Fruit fly (Drosophila melanogaster) whole organism, adult: ENCODE measurements around the gene Rrp45.

Experiments
- CG11617 ChIP-seq: fragments of 200-800 bp; sonication (Bioruptor generic); optimal IDR thresholded peaks from 2 replicates; lab custom pipeline; 2017; ENCODE audit warnings: mild to moderate bottlenecking, missing biosample characterization, missing genetic modification reagents, missing genetic modification characterization
- CG14711 ChIP-seq: fragments of 200-800 bp; sonication (Bioruptor generic); optimal IDR thresholded peaks from 2 replicates; lab custom pipeline; 2018; ENCODE audit warnings: missing biosample characterization, mild to moderate bottlenecking, missing genetic modification characterization, moderate library complexity
- CG1620 ChIP-seq: fragments of 200-800 bp; sonication (Bioruptor generic); optimal IDR thresholded peaks from 2 replicates; lab custom pipeline; 2016; ENCODE audit warnings: missing biosample characterization, missing genetic modification characterization
- CG7045 ChIP-seq: fragments of 200-800 bp; sonication (Bioruptor generic); optimal IDR thresholded peaks from 2 replicates; lab custom pipeline; 2017; ENCODE audit warnings: missing biosample characterization, mild to moderate bottlenecking, missing genetic modification characterization
- kay ChIP-seq: fragments of 200-800 bp; sonication (Bioruptor generic); peaks from one replicate; lab custom pipeline; 2016; ENCODE audit warnings: missing biosample characterization, missing genetic modification characterization, borderline replicate concordance

DNA sequence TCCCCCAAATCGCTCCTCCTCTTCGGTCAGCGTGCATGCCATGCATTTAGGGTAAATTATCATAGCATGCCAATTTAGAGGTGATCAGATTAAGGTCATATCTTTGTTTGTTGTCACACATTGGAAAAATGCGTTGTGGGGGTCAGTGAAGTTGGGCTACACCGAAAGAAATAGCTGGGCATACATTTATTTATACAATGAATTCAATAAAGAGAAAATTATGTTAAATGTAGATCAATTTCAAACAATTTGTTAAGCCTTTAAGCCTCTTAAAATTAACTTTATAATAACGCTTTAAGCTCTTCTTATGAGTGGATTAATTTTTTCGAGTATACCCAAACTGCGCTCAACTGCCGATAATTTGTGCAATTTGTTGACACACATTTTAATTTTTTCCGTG lies 23.3 kb upstream of the Rrp45 start:
- TF ChIP-seq CG14711 (tag; lab: Kevin White, UChicago) (no peak), CG1620 (GFP tag; lab: Kevin White, UChicago) (no peak), CG7045 (no peak), CG11617 (no peak), kay (GFP tag; lab: Kevin White, UChicago) (no peak)
